Fruit fly (Drosophila melanogaster) whole organism, embryonic: Measurements from ENCODE around the gene CG9426.
A peak's percentile ranks its signal among the peaks of the same experiment; 100 is the strongest.

Experiments used
- Adf1 ChIP-seq: fragments of 200-800 bp; sonication (Bioruptor generic); IDR thresholded peaks from 2 replicates; pipeline ENCODE4 v1.3.6; 2022; ENCODE audit warnings: missing biosample characterization, missing genetic modification characterization
- Asciz ChIP-seq: fragments of 200-800 bp; sonication (Bioruptor generic); optimal IDR thresholded peaks from 2 replicates; lab custom pipeline; 2017; ENCODE audit warnings: missing biosample characterization, mild to moderate bottlenecking, missing genetic modification characterization, missing genetic modification reagents
- Awh ChIP-seq: fragments of 200-800 bp; sonication (Bioruptor generic); IDR thresholded peaks from 2 replicates; pipeline ENCODE4, ENCODE4 v1.3.6; 2022; ENCODE audit warnings: missing biosample characterization, missing genetic modification characterization
- Bgb ChIP-seq: fragments of 200-800 bp; sonication (Bioruptor generic); IDR thresholded peaks from 2 replicates; pipeline ENCODE4 v1.3.6; 2022; ENCODE audit warnings: missing biosample characterization, missing genetic modification characterization; ENCODE audit not compliant: partially characterized antibody
- CG10147 ChIP-seq: fragments of 200-800 bp; sonication (Bioruptor generic); optimal IDR thresholded peaks from 2 replicates; lab custom pipeline; 2019; ENCODE audit warnings: missing biosample characterization, mild to moderate bottlenecking, missing genetic modification characterization, moderate library complexity
- CG10543 ChIP-seq: fragments of 200-800 bp; sonication (Bioruptor generic); optimal IDR thresholded peaks from 3 replicates; lab custom pipeline; 2017; ENCODE audit warnings: missing biosample characterization, mild to moderate bottlenecking, missing genetic modification characterization, moderate library complexity
- CG10959 ChIP-seq: fragments of 200-800 bp; sonication (Bioruptor generic); IDR thresholded peaks from 2 replicates; pipeline ENCODE4 v1.3.6; 2022; ENCODE audit warnings: missing biosample characterization, missing genetic modification characterization
- CG11504 ChIP-seq: fragments of 200-800 bp; sonication (Bioruptor generic); optimal IDR thresholded peaks from 3 replicates; lab custom pipeline; 2019; ENCODE audit warnings: missing biosample characterization, mild to moderate bottlenecking, missing genetic modification characterization, moderate library complexity
- CG12219 ChIP-seq: fragments of 200-800 bp; sonication (Bioruptor generic); optimal IDR thresholded peaks from 3 replicates; lab custom pipeline; 2018; ENCODE audit warnings: missing biosample characterization, mild to moderate bottlenecking, missing genetic modification characterization
- CG1233 ChIP-seq: fragments of 200-800 bp; sonication (Bioruptor generic); optimal IDR thresholded peaks from 4 replicates; lab custom pipeline; 2018; ENCODE audit warnings: missing biosample characterization, mild to moderate bottlenecking, missing genetic modification characterization
- CG13894 ChIP-seq: fragments of 200-800 bp; sonication (Bioruptor generic); optimal IDR thresholded peaks from 3 replicates; lab custom pipeline; 2018; ENCODE audit warnings: missing biosample characterization, mild to moderate bottlenecking, missing genetic modification characterization, moderate library complexity
- CG17186 ChIP-seq: fragments of 200-800 bp; sonication (Bioruptor generic); optimal IDR thresholded peaks from 3 replicates; lab custom pipeline; 2017; ENCODE audit warnings: missing biosample characterization, missing genetic modification reagents, missing genetic modification characterization
- CG17802 ChIP-seq: fragments of 200-800 bp; sonication (Bioruptor generic); optimal IDR thresholded peaks from 2 replicates; lab custom pipeline; 2018; ENCODE audit warnings: missing biosample characterization, mild to moderate bottlenecking, missing genetic modification characterization, moderate library complexity
- CG17912 ChIP-seq: fragments of 200-800 bp; sonication (Bioruptor generic); optimal IDR thresholded peaks from 2 replicates; lab custom pipeline; 2018; ENCODE audit warnings: missing biosample characterization, mild to moderate bottlenecking, missing genetic modification characterization
- CG18599 ChIP-seq: fragments of 200-800 bp; sonication (Bioruptor generic); optimal IDR thresholded peaks from 3 replicates; lab custom pipeline; 2017; ENCODE audit warnings: missing biosample characterization, missing genetic modification characterization, mild to moderate bottlenecking, moderate library complexity, missing genetic modification reagents
- CG32772 ChIP-seq: fragments of 200-800 bp; sonication (Bioruptor generic); IDR thresholded peaks from 2 replicates; pipeline ENCODE4 v1.3.6; 2022; ENCODE audit warnings: missing biosample characterization, missing genetic modification characterization
- CG3407 ChIP-seq: fragments of 200-800 bp; sonication (Bioruptor generic); optimal IDR thresholded peaks from 2 replicates; lab custom pipeline; 2018; ENCODE audit warnings: missing biosample characterization, mild to moderate bottlenecking, missing genetic modification characterization
- CG3838 ChIP-seq: fragments of 200-800 bp; sonication (Bioruptor generic); optimal IDR thresholded peaks from 3 replicates; lab custom pipeline; 2016; ENCODE audit warnings: missing biosample characterization, missing genetic modification characterization
- CG42726 ChIP-seq: fragments of 200-800 bp; sonication (Bioruptor generic); IDR thresholded peaks from 2 replicates; pipeline ENCODE4 v1.3.6; 2022; ENCODE audit warnings: missing biosample characterization, missing genetic modification characterization; ENCODE audit not compliant: partially characterized antibody
- CG7963 ChIP-seq: fragments of 200-800 bp; sonication (Bioruptor generic); IDR thresholded peaks from 3 replicates; pipeline ENCODE4 v1.3.6; 2022; ENCODE audit warnings: missing biosample characterization, missing genetic modification characterization; ENCODE audit not compliant: partially characterized antibody
- Drgx ChIP-seq: fragments of 200-800 bp; sonication (Bioruptor generic); IDR thresholded peaks from 2 replicates; pipeline ENCODE4 v1.3.6; 2022; ENCODE audit warnings: missing biosample characterization, missing genetic modification characterization
- Fer3 ChIP-seq: fragments of 200-800 bp; sonication (Bioruptor generic); optimal IDR thresholded peaks from 2 replicates; lab custom pipeline; 2018; ENCODE audit warnings: missing biosample characterization, mild to moderate bottlenecking, missing genetic modification characterization, moderate library complexity
- Hey ChIP-seq: fragments of 200-800 bp; sonication (Bioruptor generic); optimal IDR thresholded peaks from 3 replicates; lab custom pipeline; 2018; ENCODE audit warnings: missing biosample characterization, mild to moderate bottlenecking, missing genetic modification characterization
- HmgZ ChIP-seq: fragments of 200-800 bp; sonication (Bioruptor generic); optimal IDR thresholded peaks from 2 replicates; lab custom pipeline; 2018; ENCODE audit warnings: missing biosample characterization, mild to moderate bottlenecking, missing genetic modification characterization
- Hmr ChIP-seq: fragments of 200-800 bp; sonication (Bioruptor generic); optimal IDR thresholded peaks from 3 replicates; lab custom pipeline; 2017; ENCODE audit warnings: mild to moderate bottlenecking, missing biosample characterization, missing genetic modification reagents, missing genetic modification characterization
- Med ChIP-seq: fragments of 200-800 bp; sonication (Bioruptor generic); peaks from one replicate; lab custom pipeline; 2016; ENCODE audit warnings: missing biosample characterization, missing genetic modification characterization, mild to moderate bottlenecking, inconsistent platforms, moderate library complexity
- Meics ChIP-seq: fragments of 200-800 bp; sonication (Bioruptor generic); optimal IDR thresholded peaks from 2 replicates; lab custom pipeline; 2017; ENCODE audit warnings: missing biosample characterization, mild to moderate bottlenecking, missing genetic modification characterization
- NK7.1 ChIP-seq: fragments of 200-800 bp; sonication (Bioruptor generic); optimal IDR thresholded peaks from 3 replicates; lab custom pipeline; 2016; ENCODE audit warnings: missing biosample characterization, missing genetic modification characterization
- Ptx1 ChIP-seq: fragments of 200-800 bp; sonication (Bioruptor generic); IDR thresholded peaks from 2 replicates; pipeline ENCODE4 v1.3.6; 2022; ENCODE audit warnings: missing biosample characterization, missing genetic modification characterization
- bab2 ChIP-seq: fragments of 200-800 bp; sonication (Bioruptor generic); optimal IDR thresholded peaks from 2 replicates; lab custom pipeline; 2016; ENCODE audit warnings: missing biosample characterization, missing genetic modification characterization
- bowl ChIP-seq: fragments of 200-800 bp; sonication (Bioruptor generic); IDR thresholded peaks from 2 replicates; pipeline ENCODE4 v1.3.6; 2022; ENCODE audit warnings: missing biosample characterization, missing genetic modification characterization
- cad ChIP-seq: fragments of >200 bp; optimal IDR thresholded peaks from 2 replicates; lab custom pipeline; 2017; ENCODE audit warnings: missing biosample characterization, missing genetic modification characterization
- ci ChIP-seq: fragments of 200-800 bp; sonication (Bioruptor generic); IDR thresholded peaks from 3 replicates; pipeline ENCODE4 v1.3.6; 2022; ENCODE audit warnings: missing biosample characterization, missing genetic modification characterization
- crol ChIP-seq: fragments of 200-800 bp; sonication (Bioruptor generic); IDR thresholded peaks from 2 replicates; pipeline ENCODE4 v1.3.6; 2022; ENCODE audit warnings: missing biosample characterization, missing genetic modification characterization
- exex ChIP-seq: fragments of 200-800 bp; sonication (Bioruptor generic); optimal IDR thresholded peaks from 4 replicates; lab custom pipeline; 2018; ENCODE audit warnings: missing biosample characterization, mild to moderate bottlenecking, missing genetic modification characterization, moderate library complexity
- grn ChIP-seq: fragments of 200-800 bp; sonication (Bioruptor generic); optimal IDR thresholded peaks from 3 replicates; lab custom pipeline; 2017; ENCODE audit warnings: missing biosample characterization, missing genetic modification characterization
- gro ChIP-seq: fragments of 200-800 bp; sonication (Bioruptor generic); optimal IDR thresholded peaks from 2 replicates; lab custom pipeline; 2016; ENCODE audit warnings: missing biosample characterization, missing genetic modification characterization
- jumu ChIP-seq: fragments of 200-800 bp; sonication (Bioruptor generic); optimal IDR thresholded peaks from 3 replicates; lab custom pipeline; 2016; ENCODE audit warnings: missing biosample characterization, missing genetic modification characterization
- lilli ChIP-seq: fragments of 200-800 bp; sonication (Bioruptor generic); optimal IDR thresholded peaks from 3 replicates; lab custom pipeline; 2016; ENCODE audit warnings: missing biosample characterization, missing genetic modification characterization
- pfk ChIP-seq: fragments of 200-800 bp; sonication (Bioruptor generic); optimal IDR thresholded peaks from 2 replicates; lab custom pipeline; 2018; ENCODE audit warnings: missing biosample characterization, mild to moderate bottlenecking, missing genetic modification characterization, moderate library complexity
- pros ChIP-seq: fragments of 200-800 bp; sonication (Bioruptor generic); optimal IDR thresholded peaks from 3 replicates; lab custom pipeline; 2019; ENCODE audit warnings: missing biosample characterization, mild to moderate bottlenecking, missing genetic modification characterization, moderate library complexity
- sd ChIP-seq: fragments of 200-800 bp; sonication (Bioruptor generic); optimal IDR thresholded peaks from 3 replicates; lab custom pipeline; 2018; ENCODE audit warnings: missing biosample characterization, mild to moderate bottlenecking, missing genetic modification characterization, moderate library complexity
- sima ChIP-seq: fragments of 200-800 bp; sonication (Bioruptor generic); optimal IDR thresholded peaks from 2 replicates; lab custom pipeline; 2016; ENCODE audit warnings: missing biosample characterization, missing genetic modification characterization
- sug ChIP-seq: fragments of 200-800 bp; optimal IDR thresholded peaks from 2 replicates; lab custom pipeline; 2019; ENCODE audit warnings: missing biosample characterization, mild to moderate bottlenecking, missing genetic modification characterization, moderate library complexity
- tx ChIP-seq: fragments of 200-800 bp; sonication (Bioruptor generic); optimal IDR thresholded peaks from 2 replicates; lab custom pipeline; 2016; ENCODE audit warnings: missing biosample characterization, missing genetic modification characterization

The CG9426 gene

dm6 chr2L:13211764-13212265 is 7.9 kb downstream of the CG9426 start, which contains the start of gene CG15482 (continued):
- TF ChIP-seq Bgb (peak; percentile 19; the same call in 1 of the 2 replicates), pros (GFP tag; lab: Kevin White, UChicago) (peak; percentile 87), ci (GFP tag; lab: Robert Waterston, UW) (0 out of 3 replicates have a peak, but pooled peaks have one; percentile 37)

- TF ChIP-seq exex (tag; lab: Kevin White, UChicago) (peak; percentile 19), Med (GFP tag; lab: Kevin White, UChicago) (peak; percentile 6), Fer3 (no peak), CG7963 (GFP tag; lab: Robert Waterston, UW) (0 out of 3 replicates have a peak, but pooled peaks have one; percentile 18), Drgx (GFP tag; lab: Robert Waterston, UW) (0 out of 2 replicates have a peak, but pooled peaks have one; percentile 23), CG10959 (no peak), CG10147 (GFP tag; lab: Kevin White, UChicago) (no peak), CG12219 (no peak), CG42726 (GFP tag; lab: Robert Waterston, UW) (no peak)
These were observed 12.8 kb downstream of the CG9426 start for dm6 chr2L:13206857-13207463.

dm6 chr2L:13206077-13206668 is 13.6 kb downstream of the CG9426 start:
- TF ChIP-seq Adf1 (GFP tag; lab: Robert Waterston, UW) (peak; percentile 69; the same call in 1 of the 2 replicates), sug (tag; lab: Kevin White, UChicago) (peak; percentile 98), cad (GFP tag; lab: Kevin White, UChicago) (no peak), sima (GFP tag; lab: Kevin White, UChicago) (no peak), pfk (peak; percentile 55), CG18599 (peak; percentile 9), crol (GFP tag; lab: Robert Waterston, UW) (peak; percentile 34; the same call in 1 of the 2 replicates), Hey (tag; lab: Kevin White, UChicago) (peak; percentile 61), lilli (GFP tag; lab: Kevin White, UChicago) (peak; percentile 18), CG3838 (GFP tag; lab: Kevin White, UChicago) (no peak), CG17802 (tag; lab: Kevin White, UChicago) (no peak), grn (GFP tag; lab: Kevin White, UChicago) (peak; percentile 62), CG11504 (no peak), Hmr (peak; percentile 23), CG17186 (GFP tag; lab: Kevin White, UChicago) (no peak), CG17912 (GFP tag; lab: Kevin White, UChicago) (no peak), tx (GFP tag; lab: Kevin White, UChicago) (no peak), NK7.1 (GFP tag; lab: Kevin White, UChicago) (no peak), CG10543 (GFP tag; lab: Kevin White, UChicago) (peak; percentile 95), Ptx1 (GFP tag; lab: Robert Waterston, UW) (no peak), Med (GFP tag; lab: Kevin White, UChicago) (peak; percentile 37), jumu (GFP tag; lab: Kevin White, UChicago) (no peak), HmgZ (tag; lab: Kevin White, UChicago) (peak; percentile 50), Drgx (GFP tag; lab: Robert Waterston, UW) (peak; percentile 63), Awh (GFP tag; lab: Robert Waterston, UW) (0 out of 2 replicates have a peak, but pooled peaks have one; percentile 5), CG32772 (no peak), CG3407 (no peak), sd (tag; lab: Kevin White, UChicago) (peak; percentile 81), CG1233 (GFP tag; lab: Kevin White, UChicago) (peak; percentile 32), Asciz (no peak), bowl (GFP tag; lab: Robert Waterston, UW) (no peak), Meics (GFP tag; lab: Kevin White, UChicago) (peak; percentile 32), gro (GFP tag; lab: Kevin White, UChicago) (no peak), bab2 (GFP tag; lab: Kevin White, UChicago) (no peak), CG13894 (tag; lab: Kevin White, UChicago) (peak; percentile 37)
